Worm (Caenorhabditis elegans): ENCODE results near the gene H12D21.6.

- TF ChIP-seq ztf-4 (tag; optimal IDR thresholded peaks at IDR 0.05), result no peak
- no peak for TF ChIP-seq snpc-4 (tag; optimal IDR thresholded peaks at IDR 0.05)
Measured at ce11 chrV:14877242-14877819, 20.3 kb downstream of the H12D21.6 start.

All from whole organism, L1 larva.